Worm (Caenorhabditis elegans) whole organism, early embryonic: Measurements from ENCODE around the gene set-5.

Experiments
- B0310.2 ChIP-seq: sonication (generic microtip); optimal IDR thresholded peaks from 2 replicates; lab custom pipeline; 2016; ENCODE audit warnings: mild to moderate bottlenecking, missing genetic modification characterization, missing compliant biosample characterization
- F13C5.2 ChIP-seq: sonication (generic microtip); optimal IDR thresholded peaks from 2 replicates; lab custom pipeline; 2017; ENCODE audit warnings: mild to moderate bottlenecking, missing genetic modification characterization, inconsistent platforms, missing compliant biosample characterization
- aly-1 ChIP-seq: sonication (generic microtip); optimal IDR thresholded peaks from 2 replicates; lab custom pipeline; 2016; ENCODE audit warnings: missing genetic modification characterization, missing compliant biosample characterization
- ama-1 ChIP-seq: fragments of 150-350 bp; optimal IDR thresholded peaks from 2 replicates; lab custom pipeline; 2014
- ceh-13 ChIP-seq: fragments of 200-800 bp; sonication (Bioruptor generic); optimal IDR thresholded peaks from 2 replicates; lab custom pipeline; 2018; ENCODE audit warnings: mild to moderate bottlenecking, missing genetic modification characterization, missing compliant biosample characterization
- ceh-36 ChIP-seq: sonication (generic microtip); optimal IDR thresholded peaks from 2 replicates; lab custom pipeline; 2016; ENCODE audit warnings: missing genetic modification characterization, inconsistent platforms, missing compliant biosample characterization
- ets-7 ChIP-seq: sonication (generic microtip); optimal IDR thresholded peaks from 2 replicates; lab custom pipeline; 2016; ENCODE audit warnings: missing genotype, missing genetic modification characterization, missing compliant biosample characterization
- flt-1 ChIP-seq: fragments of 200-800 bp; sonication (Bioruptor generic); IDR thresholded peaks from 2 replicates; pipeline ENCODE4 v1.3.6; 2022; ENCODE audit warnings: missing genetic modification characterization, missing compliant biosample characterization
- hmbx-1 ChIP-seq: sonication (generic microtip); optimal IDR thresholded peaks from 2 replicates; lab custom pipeline; 2016; ENCODE audit warnings: mild to moderate bottlenecking, missing genetic modification characterization, missing compliant biosample characterization
- hmg-4 ChIP-seq: fragments of 200-800 bp; sonication (Bioruptor generic); optimal IDR thresholded peaks from 2 replicates; lab custom pipeline; 2018; ENCODE audit warnings: mild to moderate bottlenecking, missing genetic modification characterization, missing compliant biosample characterization
- hnd-1 ChIP-seq: sonication (generic microtip); optimal IDR thresholded peaks from 2 replicates; lab custom pipeline; 2016; ENCODE audit warnings: missing genetic modification characterization, missing compliant biosample characterization
- pes-1 ChIP-seq: fragments of 200-800 bp; sonication (Bioruptor generic); IDR thresholded peaks from 2 replicates; pipeline ENCODE4 v1.3.6; 2022; ENCODE audit warnings: missing genetic modification reagents, missing genetic modification characterization, missing compliant biosample characterization
- scrt-1 ChIP-seq: fragments of 200-800 bp; sonication (Bioruptor generic); IDR thresholded peaks from 2 replicates; pipeline ENCODE4 v1.3.6; 2022; ENCODE audit warnings: missing genetic modification characterization, missing compliant biosample characterization
- sea-1 ChIP-seq: fragments of 200-800 bp; sonication (Bioruptor generic); conservative IDR thresholded peaks from 2 replicates; pipeline ENCODE4 v1.3.6; 2022; ENCODE audit warnings: missing genetic modification characterization, missing compliant biosample characterization
- tbx-11 ChIP-seq: fragments of 200-800 bp; sonication (Bioruptor generic); IDR thresholded peaks from 2 replicates; pipeline ENCODE4 v1.3.6; 2022; ENCODE audit warnings: missing genetic modification characterization, missing compliant biosample characterization
- tbx-37 ChIP-seq: fragments of 200-800 bp; sonication (Bioruptor generic); conservative IDR thresholded peaks from 2 replicates; pipeline ENCODE4 v1.3.6; 2022; ENCODE audit warnings: missing genetic modification reagents, missing genetic modification characterization, missing compliant biosample characterization
- tra-4 ChIP-seq: sonication (generic microtip); optimal IDR thresholded peaks from 2 replicates; lab custom pipeline; 2017; ENCODE audit warnings: missing genetic modification characterization, missing compliant biosample characterization

The set-5 gene

ce11 chrV:14663006-14663405, 35.8 kb upstream of the set-5 start, which contains the start of gene C47E8.9:
Gene C47E8.9 (plus strand): TSS chrV:14663306.
- no peak for TF ChIP-seq scrt-1 (GFP tag; lab: Robert Waterston, UW)
- no peak for TF ChIP-seq ceh-13 (GFP tag; lab: Kevin White, UChicago)

- no peak for TF ChIP-seq scrt-1 (GFP tag; lab: Robert Waterston, UW)
- TF ChIP-seq ets-7 = no peak
- TF ChIP-seq pes-1 (GFP tag; lab: Robert Waterston, UW) = no peak
- no peak for TF ChIP-seq tbx-11 (GFP tag; lab: Robert Waterston, UW)
- TF ChIP-seq hmg-4 (GFP tag; lab: Kevin White, UChicago) = no peak
- no peak for TF ChIP-seq tbx-37
Measured at ce11 chrV:14665728-14666127, 33.0 kb upstream of the set-5 start, which contains the start of gene C47E8.1. Gene C47E8.1 (plus strand): TSS chrV:14666028.

DNA sequence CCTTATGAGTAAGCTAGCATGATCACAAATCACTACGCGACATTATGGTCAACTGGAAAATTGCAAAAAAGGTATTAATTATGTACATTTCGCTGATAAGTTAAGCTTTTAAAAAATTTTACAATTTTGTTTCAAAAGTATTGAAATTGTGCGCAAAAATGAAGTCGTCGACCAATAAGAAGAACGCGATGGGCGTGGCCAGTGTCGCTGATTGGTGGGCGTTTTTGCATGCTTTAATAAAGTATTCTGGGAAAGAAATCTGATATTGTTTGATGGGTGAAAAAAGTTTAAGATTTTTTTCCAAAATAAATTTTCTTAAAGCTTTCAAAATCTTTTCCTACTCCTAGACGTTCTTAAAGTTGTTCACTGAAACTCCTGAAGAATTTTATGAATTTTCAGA, 20.5 kb upstream of the set-5 start:
- TF ChIP-seq ceh-13 (GFP tag; lab: Kevin White, UChicago) = no peak

DNA sequence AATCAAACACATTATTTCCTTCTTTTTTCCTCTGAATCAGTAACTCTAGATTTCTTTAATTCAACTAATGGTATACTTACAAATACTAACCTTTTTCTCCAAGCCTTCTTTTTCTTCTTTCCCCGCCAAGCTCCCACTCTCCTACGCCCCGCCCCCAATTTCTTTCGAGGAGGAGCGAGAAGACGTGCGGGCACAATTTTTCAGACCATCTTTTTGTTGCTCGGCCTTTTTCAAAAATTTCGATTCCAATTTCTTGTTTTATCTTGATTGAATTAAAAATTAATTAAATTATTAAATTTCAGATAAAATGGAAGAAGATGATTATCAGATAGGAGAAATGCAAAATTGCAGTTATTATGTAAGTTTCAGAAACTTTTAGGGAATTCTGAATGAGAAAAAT, 18.8 kb upstream of the set-5 start, which contains the start of gene C47E8.3:
Gene C47E8.3, plus strand, starts transcription at position 301 of the 400 bp plus-strand sequence.
- no peak for TF ChIP-seq hnd-1 (tag; lab: Kevin White, UChicago)

DNA sequence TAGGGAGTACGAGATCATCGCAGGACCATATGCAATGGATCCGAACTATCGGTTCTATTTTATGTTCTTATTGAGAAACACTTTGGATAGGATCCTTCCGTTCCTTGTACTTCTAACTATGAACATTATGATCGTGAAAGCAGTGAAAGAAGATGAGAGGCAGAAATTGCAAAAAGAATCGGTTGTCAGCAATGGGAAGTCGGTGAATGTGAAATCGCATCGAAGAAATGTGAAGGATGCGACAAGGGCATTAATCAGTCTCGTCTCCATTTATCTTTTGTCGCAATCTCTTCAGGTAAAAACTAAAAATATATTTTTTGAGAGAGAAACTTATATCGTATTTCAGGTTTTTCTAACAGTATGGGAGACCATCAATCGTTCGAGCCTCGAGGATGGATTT, 15.9 kb upstream of the set-5 start:
- TF ChIP-seq hmbx-1 = no peak
- no peak for TF ChIP-seq hnd-1 (tag; lab: Kevin White, UChicago)
- no peak for TF ChIP-seq scrt-1 (GFP tag; lab: Robert Waterston, UW)
- TF ChIP-seq F13C5.2 (tag; lab: Kevin White, UChicago) = no peak
- TF ChIP-seq tbx-37 = no peak
- TF ChIP-seq ets-7 = no peak
- TF ChIP-seq sea-1 (GFP tag; lab: Robert Waterston, UW) = no peak
- TF ChIP-seq flt-1 (GFP tag; lab: Robert Waterston, UW) = no peak
- no peak for TF ChIP-seq ama-1 (lab: Kevin White, UChicago)
- TF ChIP-seq B0310.2 (tag; lab: Kevin White, UChicago) = no peak
- no peak for TF ChIP-seq aly-1 (tag; lab: Kevin White, UChicago)
- no peak for TF ChIP-seq ceh-36 (tag; lab: Kevin White, UChicago)
- TF ChIP-seq ceh-13 (GFP tag; lab: Kevin White, UChicago) = no peak
- TF ChIP-seq tbx-11 (GFP tag; lab: Robert Waterston, UW) = no peak
- TF ChIP-seq pes-1 (GFP tag; lab: Robert Waterston, UW) = no peak
- no peak for TF ChIP-seq tra-4 (tag; lab: Kevin White, UChicago)

- TF ChIP-seq scrt-1 (GFP tag; lab: Robert Waterston, UW) = no peak
- no peak for TF ChIP-seq ceh-36 (tag; lab: Kevin White, UChicago)
- TF ChIP-seq tbx-11 (GFP tag; lab: Robert Waterston, UW) = no peak
- TF ChIP-seq ets-7 = no peak
- no peak for TF ChIP-seq F13C5.2 (tag; lab: Kevin White, UChicago)
- TF ChIP-seq sea-1 (GFP tag; lab: Robert Waterston, UW) = no peak
- no peak for TF ChIP-seq tbx-37
- no peak for TF ChIP-seq pes-1 (GFP tag; lab: Robert Waterston, UW)
- no peak for TF ChIP-seq hnd-1 (tag; lab: Kevin White, UChicago)
- TF ChIP-seq hmbx-1 = no peak
- TF ChIP-seq tra-4 (tag; lab: Kevin White, UChicago) = no peak
- no peak for TF ChIP-seq B0310.2 (tag; lab: Kevin White, UChicago)
- TF ChIP-seq aly-1 (tag; lab: Kevin White, UChicago) = no peak
Measured at ce11 chrV:14683291-14683690, 15.5 kb upstream of the set-5 start.

DNA sequence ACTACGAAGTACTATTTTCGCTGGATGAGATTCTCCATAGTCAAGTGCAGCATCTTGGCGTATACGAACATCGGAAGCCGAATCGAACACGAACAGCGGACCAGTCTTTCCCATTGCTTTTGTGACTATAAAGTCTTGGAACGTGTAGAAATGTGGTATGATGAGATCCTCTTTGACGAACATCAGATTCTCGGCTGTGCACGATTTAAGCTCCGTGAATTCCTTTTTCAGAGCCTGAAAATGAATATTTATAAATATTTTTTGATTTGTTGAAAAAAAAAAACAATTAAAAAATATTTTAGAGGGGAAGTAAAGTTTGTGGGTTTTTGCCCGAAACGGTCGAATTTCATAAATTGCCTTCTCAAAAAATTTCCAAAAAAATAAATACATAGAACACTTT, 14.8 kb upstream of the set-5 start:
- TF ChIP-seq pes-1 (GFP tag; lab: Robert Waterston, UW) = no peak
- no peak for TF ChIP-seq ets-7
- no peak for TF ChIP-seq flt-1 (GFP tag; lab: Robert Waterston, UW)
- TF ChIP-seq hnd-1 (tag; lab: Kevin White, UChicago) = no peak
- no peak for TF ChIP-seq B0310.2 (tag; lab: Kevin White, UChicago)
- TF ChIP-seq F13C5.2 (tag; lab: Kevin White, UChicago) = no peak
- TF ChIP-seq tbx-37 = no peak
- TF ChIP-seq tbx-11 (GFP tag; lab: Robert Waterston, UW) = no peak
- no peak for TF ChIP-seq hmg-4 (GFP tag; lab: Kevin White, UChicago)
- no peak for TF ChIP-seq ceh-13 (GFP tag; lab: Kevin White, UChicago)
- TF ChIP-seq ceh-36 (tag; lab: Kevin White, UChicago) = no peak
- no peak for TF ChIP-seq sea-1 (GFP tag; lab: Robert Waterston, UW)
- TF ChIP-seq ama-1 (lab: Kevin White, UChicago) = no peak
- TF ChIP-seq tra-4 (tag; lab: Kevin White, UChicago) = no peak

DNA sequence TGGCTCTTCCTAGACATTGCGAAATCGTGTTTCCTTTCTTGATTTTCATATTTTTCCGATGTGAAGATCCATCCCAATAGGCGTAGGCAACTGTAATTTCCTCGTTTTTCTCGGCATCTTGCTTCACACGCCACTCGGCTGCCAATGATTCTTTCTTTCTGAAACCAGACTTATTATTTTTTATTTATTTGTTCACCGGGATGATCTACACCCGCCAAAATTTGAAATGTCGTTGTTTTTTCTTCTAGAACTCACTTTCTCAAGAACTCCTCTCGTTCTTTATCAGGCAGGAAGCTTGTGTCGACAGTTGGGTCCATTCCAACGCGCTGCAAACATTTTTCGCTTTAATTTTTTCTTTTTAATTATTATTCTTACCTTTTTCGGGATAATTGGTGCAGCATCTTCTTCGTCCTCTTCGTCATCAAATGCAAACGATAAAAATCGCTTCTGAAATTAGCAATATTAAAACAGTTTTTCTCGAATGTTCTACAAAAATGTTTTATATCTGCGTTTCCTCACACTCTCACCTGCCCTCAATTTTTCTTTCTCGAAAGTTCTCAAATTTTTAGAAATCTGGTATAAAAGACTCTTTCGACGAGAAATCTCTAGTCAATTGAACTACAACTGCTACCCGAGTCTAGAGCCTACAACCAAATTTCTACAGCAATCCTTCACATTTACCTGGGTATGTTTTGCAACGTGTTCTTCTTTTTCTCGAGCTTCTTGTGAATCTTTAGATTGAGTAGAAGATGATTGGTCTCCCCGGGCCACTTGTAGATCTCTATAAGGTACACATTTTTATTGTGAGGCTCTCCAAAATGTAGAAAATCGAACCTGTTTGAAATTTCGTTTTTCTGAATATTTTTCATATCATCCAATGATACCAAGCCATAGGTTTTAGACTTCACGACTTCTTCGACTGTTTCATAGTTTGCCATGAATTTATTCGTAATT, 14.1 kb upstream of the set-5 start, which contains the start of gene hsp-90:
Gene hsp-90, plus strand, starts transcription at position 560 of the 954 bp plus-strand sequence.
- TF ChIP-seq tra-4 (tag; lab: Kevin White, UChicago) (no peak), ceh-13 (GFP tag; lab: Kevin White, UChicago) (no peak), ets-7 (no peak), aly-1 (tag; lab: Kevin White, UChicago) (no peak), tbx-37 (no peak)
